Worm (Caenorhabditis elegans): Measurements from ENCODE around the gene crp-1.

DNA sequence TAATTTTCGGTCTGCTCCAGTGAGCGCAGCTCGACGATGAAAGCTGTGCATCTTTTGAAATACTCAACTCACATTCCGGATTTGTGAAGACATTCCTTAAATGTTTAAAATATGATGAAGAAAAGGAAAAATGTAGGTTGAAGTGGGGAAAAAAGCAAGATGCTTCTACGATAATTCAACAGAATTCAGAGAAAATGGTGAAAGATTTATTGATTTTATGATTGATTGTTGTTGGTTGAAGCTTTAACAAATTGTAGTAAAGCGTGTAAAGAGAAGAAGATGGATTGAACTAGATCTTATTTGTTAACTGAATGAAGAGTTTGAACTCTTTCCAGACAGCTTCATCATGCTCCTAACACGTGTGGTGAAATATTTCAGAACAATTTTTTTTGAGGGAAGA, 11.6 kb downstream of the crp-1 start, which contains the start of gene ncx-5:
- no peak for TF ChIP-seq him-1 (tag; optimal IDR thresholded peaks at IDR 0.05)
- no peak for TF ChIP-seq dao-5 (tag; optimal IDR thresholded peaks at IDR 0.05)
- TF ChIP-seq W03F9.2 (tag; optimal IDR thresholded peaks at IDR 0.05), result no peak
